Worm (Caenorhabditis elegans) whole organism, midembryonic: ENCODE measurements around the gene catp-4.

Source experiments
- flt-1 ChIP-seq: fragments of 200-800 bp; sonication (Bioruptor generic); IDR thresholded peaks from 2 replicates; pipeline ENCODE4 v1.3.6; 2022; ENCODE audit warnings: missing genetic modification characterization, missing compliant biosample characterization
- klf-2 ChIP-seq: fragments of 200-800 bp; sonication (Bioruptor generic); conservative IDR thresholded peaks from 2 replicates; pipeline ENCODE4 v1.3.6; 2022; ENCODE audit warnings: missing genetic modification reagents, missing genetic modification characterization, missing compliant biosample characterization
- med-1 ChIP-seq: sonication (generic microtip); optimal IDR thresholded peaks from 2 replicates; lab custom pipeline; 2017; ENCODE audit warnings: missing genetic modification characterization, mild to moderate bottlenecking, missing compliant biosample characterization, antibody characterized with exemption, missing genetic modification reagents; ENCODE audit not compliant: insufficient read depth
- ref-1 ChIP-seq: fragments of 200-800 bp; sonication (Bioruptor generic); conservative IDR thresholded peaks from 2 replicates; pipeline ENCODE4 v1.3.6; 2022; ENCODE audit warnings: missing genetic modification reagents, missing genetic modification characterization, missing compliant biosample characterization
- ztf-23 ChIP-seq: fragments of 200-800 bp; sonication (Bioruptor generic); IDR thresholded peaks from 2 replicates; pipeline ENCODE4 v1.3.6; 2022; ENCODE audit warnings: missing genetic modification reagents, missing genetic modification characterization, missing compliant biosample characterization

DNA sequence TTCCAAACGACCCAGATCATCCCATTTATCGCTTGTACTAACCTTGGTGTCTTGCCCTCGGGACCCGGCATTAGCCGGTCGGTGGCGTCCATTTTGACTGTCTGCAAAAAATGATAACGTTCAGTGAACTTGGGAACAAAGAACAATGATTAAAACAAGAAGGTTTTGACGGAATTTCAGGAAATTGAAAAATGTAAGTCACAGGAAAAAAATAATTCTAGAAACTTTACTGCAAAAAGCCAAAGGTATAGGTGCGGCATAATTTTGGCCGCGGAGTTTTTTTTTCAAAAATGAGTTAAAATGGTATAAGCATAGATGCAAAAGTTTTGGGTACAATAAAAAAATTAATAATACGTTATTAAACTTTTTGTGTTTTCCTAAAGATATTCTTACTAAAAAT is 50.6 kb downstream of the catp-4 start, which contains the start of gene atgp-2:
- TF ChIP-seq klf-2 (GFP tag; lab: Robert Waterston, UW) (no peak), ref-1 (GFP tag; lab: Robert Waterston, UW) (no peak), flt-1 (no peak), ztf-23 (GFP tag; lab: Robert Waterston, UW) (no peak), med-1 (GFP tag; lab: Kevin White, UChicago) (no peak)
